Worm (Caenorhabditis elegans) whole organism, young adult: ENCODE results near the gene Y81G3A.1.

Experiments
- B0019.2 ChIP-seq: fragments of 200-800 bp; sonication (Bioruptor generic); conservative IDR thresholded peaks from 2 replicates; pipeline ENCODE4 v1.3.6; 2022; ENCODE audit warnings: missing genetic modification reagents, missing genetic modification characterization, missing compliant biosample characterization
- B0035.1 ChIP-seq: sonication (generic microtip); optimal IDR thresholded peaks from 2 replicates; lab custom pipeline; 2016; ENCODE audit warnings: missing genetic modification characterization, mild to moderate bottlenecking, missing compliant biosample characterization, missing genotype, missing genetic modification reagents
- C06A6.2 ChIP-seq: fragments of 200-800 bp; sonication (Bioruptor generic); conservative IDR thresholded peaks from 2 replicates; pipeline ENCODE4 v1.3.6; 2022; ENCODE audit warnings: missing genetic modification characterization, missing compliant biosample characterization
- K12H6.12 ChIP-seq: fragments of 200-800 bp; sonication (Bioruptor generic); optimal IDR thresholded peaks from 2 replicates; lab custom pipeline; 2018; ENCODE audit warnings: mild to moderate bottlenecking, missing genetic modification characterization, missing compliant biosample characterization
- Y56A3A.18 ChIP-seq: fragments of 200-800 bp; sonication (Bioruptor generic); IDR thresholded peaks from 2 replicates; pipeline ENCODE4 v1.3.6; 2022; ENCODE audit warnings: missing genetic modification reagents, missing genetic modification characterization, missing compliant biosample characterization
- attf-5 ChIP-seq: fragments of 200-800 bp; sonication (Bioruptor generic); optimal IDR thresholded peaks from 2 replicates; lab custom pipeline; 2018; ENCODE audit warnings: mild to moderate bottlenecking, missing genetic modification characterization, missing compliant biosample characterization
- bed-1 ChIP-seq: fragments of 200-800 bp; sonication (Bioruptor generic); IDR thresholded peaks from 2 replicates; pipeline ENCODE4 v1.3.6; 2022; ENCODE audit warnings: missing genetic modification reagents, missing genetic modification characterization, missing compliant biosample characterization
- die-1 ChIP-seq: sonication (generic microtip); optimal IDR thresholded peaks from 2 replicates; lab custom pipeline; 2016; ENCODE audit warnings: missing genotype, mild to moderate bottlenecking, missing genetic modification characterization, missing compliant biosample characterization
- egl-44 ChIP-seq: fragments of 200-800 bp; sonication (Bioruptor generic); IDR thresholded peaks from 2 replicates; pipeline ENCODE4 v1.3.6; 2022; ENCODE audit warnings: missing genetic modification reagents, missing genetic modification characterization, missing compliant biosample characterization
- let-607 ChIP-seq, 2 experiments: fragments of 200-800 bp in 1 of 2; sonication (Bioruptor generic) in 1 of 2; sonication (generic microtip) in 1 of 2; optimal IDR thresholded peaks; 2 replicates each; lab custom pipeline; 2016 to 2018; ENCODE audit warnings: mild to moderate bottlenecking in 2 of 2, missing compliant biosample characterization in 2 of 2, missing genetic modification characterization in 2 of 2, moderate library complexity in 2 of 2, missing genotype in 1 of 2
- lsy-27 ChIP-seq: sonication (generic microtip); optimal IDR thresholded peaks from 2 replicates; lab custom pipeline; 2017; ENCODE audit warnings: missing genetic modification characterization, mild to moderate bottlenecking, missing compliant biosample characterization, antibody characterized with exemption, missing genotype, borderline replicate concordance; ENCODE audit not compliant: insufficient read depth
- madf-6 ChIP-seq: fragments of 200-800 bp; sonication (Bioruptor generic); IDR thresholded peaks from 2 replicates; pipeline ENCODE4 v1.3.6; 2022; ENCODE audit warnings: missing genetic modification reagents, missing genetic modification characterization, missing compliant biosample characterization
- madf-8 ChIP-seq: fragments of 200-800 bp; sonication (Bioruptor generic); conservative IDR thresholded peaks from 2 replicates; pipeline ENCODE4 v1.3.6; 2022; ENCODE audit warnings: missing genetic modification reagents, missing genetic modification characterization, missing compliant biosample characterization
- mcd-1 ChIP-seq: fragments of 200-800 bp; sonication (Bioruptor generic); IDR thresholded peaks from 2 replicates; pipeline ENCODE4 v1.3.6; 2022; ENCODE audit warnings: missing genetic modification reagents, missing genetic modification characterization, missing compliant biosample characterization
- nfya-1 ChIP-seq: sonication (generic microtip); optimal IDR thresholded peaks from 2 replicates; lab custom pipeline; 2017; ENCODE audit warnings: antibody characterized with exemption, missing compliant biosample characterization, missing genetic modification characterization, borderline replicate concordance; ENCODE audit not compliant: insufficient read depth
- nhr-179 ChIP-seq: sonication (generic microtip); optimal IDR thresholded peaks from 2 replicates; lab custom pipeline; 2016; ENCODE audit warnings: mild to moderate bottlenecking, missing genetic modification characterization, missing compliant biosample characterization
- nhr-80 ChIP-seq: sonication (generic microtip); optimal IDR thresholded peaks from 2 replicates; lab custom pipeline; 2016; ENCODE audit warnings: missing genetic modification characterization, missing compliant biosample characterization
- tbx-9 ChIP-seq: sonication (generic microtip); optimal IDR thresholded peaks from 2 replicates; lab custom pipeline; 2016; ENCODE audit warnings: borderline replicate concordance, missing genetic modification characterization, inconsistent platforms, missing compliant biosample characterization
- ztf-22 ChIP-seq: fragments of 200-800 bp; sonication (Bioruptor generic); optimal IDR thresholded peaks from 2 replicates; lab custom pipeline; 2018; ENCODE audit warnings: mild to moderate bottlenecking, missing genetic modification characterization, moderate library complexity, missing compliant biosample characterization
- ztf-6 ChIP-seq: fragments of 200-800 bp; sonication (Bioruptor generic); IDR thresholded peaks from 2 replicates; pipeline ENCODE4 v1.3.6; 2022; ENCODE audit warnings: missing genetic modification reagents, missing genetic modification characterization, missing compliant biosample characterization

The Y81G3A.1 gene

DNA sequence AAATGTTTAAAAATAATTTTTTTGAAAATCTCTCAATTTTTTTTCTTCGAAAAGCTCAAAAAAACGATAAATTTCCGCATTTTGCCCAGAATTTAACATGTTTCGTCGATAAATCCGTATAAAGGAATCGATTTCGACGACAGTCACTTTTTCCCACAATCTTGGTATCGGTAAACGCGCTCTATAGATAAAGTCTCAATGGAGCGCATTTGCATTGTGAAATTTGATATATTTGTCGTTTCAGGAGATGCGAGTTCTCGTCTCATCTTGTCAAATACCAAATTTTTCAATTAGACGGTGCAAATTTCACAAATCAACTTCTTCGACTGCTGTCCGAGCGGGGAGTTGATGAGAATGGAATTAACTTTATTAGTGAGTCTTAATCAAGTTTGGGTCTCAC lies 44.6 kb downstream of the Y81G3A.1 start:
- TF ChIP-seq madf-6: peak; percentile 24; the same call in 1 of the 2 replicates
- peak; percentile 57; the same call in 1 of the 2 replicates for TF ChIP-seq mcd-1
- TF ChIP-seq, all 124 proteins: peak for 2; not testable (repeated sequence) for 122

- TF ChIP-seq C06A6.2 (GFP tag; lab: Robert Waterston, UW) (no peak), ztf-22 (GFP tag; lab: Kevin White, UChicago) (no peak), let-607 (tag; optimal IDR thresholded peaks at IDR 0.05; lab: Kevin White, UChicago) (peak; percentile 70 to 90), egl-44 (GFP tag; lab: Robert Waterston, UW) (no peak), B0035.1 (no peak), nhr-80 (tag; lab: Kevin White, UChicago) (peak; percentile 11), madf-8 (GFP tag; lab: Robert Waterston, UW) (no peak), bed-1 (GFP tag; lab: Robert Waterston, UW) (no peak), mcd-1 (peak; percentile 80), K12H6.12 (tag; lab: Kevin White, UChicago) (no peak), nfya-1 (no peak), die-1 (tag; lab: Kevin White, UChicago) (no peak), nhr-179 (tag; lab: Kevin White, UChicago) (no peak), tbx-9 (no peak), ztf-6 (GFP tag; lab: Robert Waterston, UW) (no peak), B0019.2 (GFP tag; lab: Robert Waterston, UW) (no peak), Y56A3A.18 (GFP tag; lab: Robert Waterston, UW) (no peak), lsy-27 (tag; lab: Kevin White, UChicago) (no peak), attf-5 (peak; percentile 40)
- TF ChIP-seq, all 124 proteins: peak for 4
These were observed 47.0 kb downstream of the Y81G3A.1 start, which contains the start of gene F18A11.3 for ce11 chrII:13036717-13037116. Gene F18A11.3, minus strand, starts transcription at chrII:13036841.
